Fruit fly (Drosophila melanogaster) whole organism, embryonic: ENCODE results near the gene Hmbs.
A peak's percentile ranks its signal among the peaks of the same experiment; 100 is the strongest.

Experiments
- Antp ChIP-seq: fragments of 200-800 bp; sonication (Bioruptor generic); optimal IDR thresholded peaks from 3 replicates; lab custom pipeline; 2016; ENCODE audit warnings: missing biosample characterization, missing genetic modification characterization
- Awh ChIP-seq: fragments of 200-800 bp; sonication (Bioruptor generic); IDR thresholded peaks from 2 replicates; pipeline ENCODE4, ENCODE4 v1.3.6; 2022; ENCODE audit warnings: missing biosample characterization, missing genetic modification characterization
- CG10274 ChIP-seq: fragments of 200-800 bp; sonication (Bioruptor generic); optimal IDR thresholded peaks from 3 replicates; lab custom pipeline; 2017; ENCODE audit warnings: missing biosample characterization, mild to moderate bottlenecking, missing genetic modification characterization
- CG10431 ChIP-seq: fragments of 200-800 bp; sonication (Bioruptor generic); optimal IDR thresholded peaks from 3 replicates; lab custom pipeline; 2018; ENCODE audit warnings: missing biosample characterization, mild to moderate bottlenecking, missing genetic modification characterization
- CG11247 ChIP-seq: fragments of 200-800 bp; sonication (Bioruptor generic); IDR thresholded peaks from 2 replicates; pipeline ENCODE4 v1.3.6; 2022; ENCODE audit warnings: missing biosample characterization, missing genetic modification characterization
- CG12104 ChIP-seq: fragments of 200-800 bp; sonication (Bioruptor generic); optimal IDR thresholded peaks from 3 replicates; lab custom pipeline; 2016; ENCODE audit warnings: missing biosample characterization, missing genetic modification characterization
- CG12391 ChIP-seq: fragments of 200-800 bp; sonication (Bioruptor generic); optimal IDR thresholded peaks from 3 replicates; lab custom pipeline; 2018; ENCODE audit warnings: missing biosample characterization, mild to moderate bottlenecking, missing genetic modification characterization, moderate library complexity
- CG13123 ChIP-seq: fragments of 200-800 bp; sonication (Bioruptor generic); optimal IDR thresholded peaks from 2 replicates; lab custom pipeline; 2016; ENCODE audit warnings: missing biosample characterization, missing genetic modification characterization
- CG13775 ChIP-seq: fragments of 200-800 bp; sonication (Bioruptor generic); optimal IDR thresholded peaks from 3 replicates; lab custom pipeline; 2017; ENCODE audit warnings: missing biosample characterization, mild to moderate bottlenecking, missing genetic modification characterization
- CG15696 ChIP-seq: fragments of 200-800 bp; sonication (Bioruptor generic); optimal IDR thresholded peaks from 2 replicates; lab custom pipeline; 2019; ENCODE audit warnings: missing biosample characterization, mild to moderate bottlenecking, missing genetic modification characterization, moderate library complexity
- CG17186 ChIP-seq: fragments of 200-800 bp; sonication (Bioruptor generic); optimal IDR thresholded peaks from 3 replicates; lab custom pipeline; 2017; ENCODE audit warnings: missing biosample characterization, missing genetic modification reagents, missing genetic modification characterization
- CG18599 ChIP-seq: fragments of 200-800 bp; sonication (Bioruptor generic); optimal IDR thresholded peaks from 3 replicates; lab custom pipeline; 2017; ENCODE audit warnings: missing biosample characterization, missing genetic modification characterization, mild to moderate bottlenecking, moderate library complexity, missing genetic modification reagents
- CG18619 ChIP-seq: fragments of 200-800 bp; sonication (Bioruptor generic); optimal IDR thresholded peaks from 3 replicates; lab custom pipeline; 2017; ENCODE audit warnings: missing biosample characterization, mild to moderate bottlenecking, missing genetic modification characterization
- CG2889 ChIP-seq: fragments of 200-800 bp; sonication (Bioruptor generic); IDR thresholded peaks from 3 replicates; pipeline ENCODE4 v1.3.6; 2022; ENCODE audit warnings: missing biosample characterization, missing genetic modification characterization
- CG31441 ChIP-seq: fragments of 200-800 bp; sonication (Bioruptor generic); IDR thresholded peaks from 2 replicates; pipeline ENCODE4 v1.3.6; 2022; ENCODE audit warnings: missing biosample characterization, missing genetic modification characterization
- CG34422 ChIP-seq: fragments of 200-800 bp; sonication (Bioruptor generic); IDR thresholded peaks from 3 replicates; pipeline ENCODE4 v1.3.6; 2022; ENCODE audit warnings: missing biosample characterization, missing genetic modification characterization
- CG4820 ChIP-seq: fragments of 200-800 bp; sonication (Bioruptor generic); optimal IDR thresholded peaks from 3 replicates; lab custom pipeline; 2016; ENCODE audit warnings: missing biosample characterization, missing genetic modification characterization
- CG4854 ChIP-seq: fragments of 200-800 bp; sonication (Bioruptor generic); optimal IDR thresholded peaks from 2 replicates; lab custom pipeline; 2016; ENCODE audit warnings: missing biosample characterization, missing genetic modification characterization, inconsistent platforms
- CG6854 ChIP-seq: fragments of 200-800 bp; sonication (Bioruptor generic); optimal IDR thresholded peaks from 3 replicates; lab custom pipeline; 2017; ENCODE audit warnings: missing biosample characterization, mild to moderate bottlenecking, missing genetic modification characterization
- CG7372 ChIP-seq: fragments of 200-800 bp; sonication (Bioruptor generic); IDR thresholded peaks from 2 replicates; pipeline ENCODE4 v1.3.6; 2022; ENCODE audit warnings: missing biosample characterization, missing genetic modification characterization
- CG7987 ChIP-seq: fragments of 200-800 bp; sonication (Bioruptor generic); optimal IDR thresholded peaks from 2 replicates; lab custom pipeline; 2018; ENCODE audit warnings: missing biosample characterization, mild to moderate bottlenecking, missing genetic modification characterization, moderate library complexity
- Chrac-16 ChIP-seq: fragments of 200-800 bp; sonication (Bioruptor generic); optimal IDR thresholded peaks from 3 replicates; lab custom pipeline; 2016; ENCODE audit warnings: missing biosample characterization, missing genetic modification characterization
- Drgx ChIP-seq: fragments of 200-800 bp; sonication (Bioruptor generic); IDR thresholded peaks from 2 replicates; pipeline ENCODE4 v1.3.6; 2022; ENCODE audit warnings: missing biosample characterization, missing genetic modification characterization
- Hey ChIP-seq: fragments of 200-800 bp; sonication (Bioruptor generic); optimal IDR thresholded peaks from 3 replicates; lab custom pipeline; 2018; ENCODE audit warnings: missing biosample characterization, mild to moderate bottlenecking, missing genetic modification characterization
- Mad ChIP-seq: fragments of 200-800 bp; sonication (Bioruptor generic); optimal IDR thresholded peaks from 2 replicates; lab custom pipeline; 2016; ENCODE audit warnings: missing biosample characterization, missing genetic modification characterization
- Nf-YA ChIP-seq: fragments of 200-800 bp; sonication (Bioruptor generic); IDR thresholded peaks from 2 replicates; pipeline ENCODE4 v1.3.6; 2022; ENCODE audit warnings: missing biosample characterization, missing genetic modification characterization
- Nf-YB ChIP-seq: fragments of 200-800 bp; sonication (Bioruptor generic); optimal IDR thresholded peaks from 3 replicates; lab custom pipeline; 2019; ENCODE audit warnings: missing biosample characterization, mild to moderate bottlenecking, missing genetic modification characterization, moderate library complexity
- Scr ChIP-seq: fragments of 200-800 bp; sonication (Bioruptor generic); IDR thresholded peaks from 2 replicates; pipeline ENCODE4 v1.3.6; 2022; ENCODE audit warnings: missing biosample characterization, missing genetic modification characterization; ENCODE audit not compliant: partially characterized antibody
- Six4 ChIP-seq: fragments of 200-800 bp; sonication (Bioruptor generic); optimal IDR thresholded peaks from 2 replicates; lab custom pipeline; 2016; ENCODE audit warnings: missing biosample characterization, missing genetic modification characterization
- Usf ChIP-seq: fragments of 200-800 bp; sonication (Bioruptor generic); optimal IDR thresholded peaks from 2 replicates; lab custom pipeline; 2017; ENCODE audit warnings: missing genotype, missing biosample characterization, missing genetic modification characterization
- Xrp1 ChIP-seq: fragments of 200-800 bp; sonication (Bioruptor generic); IDR thresholded peaks from 2 replicates; pipeline ENCODE4 v1.3.6; 2022; ENCODE audit warnings: missing biosample characterization, missing genetic modification characterization
- YL-1 ChIP-seq: fragments of 200-800 bp; sonication (Bioruptor generic); optimal IDR thresholded peaks from 3 replicates; lab custom pipeline; 2017; ENCODE audit warnings: missing biosample characterization, mild to moderate bottlenecking, missing genetic modification characterization
- aop ChIP-seq: fragments of 200-800 bp; sonication (Bioruptor generic); IDR thresholded peaks from 2 replicates; pipeline ENCODE4 v1.3.6; 2022; ENCODE audit warnings: missing biosample characterization, missing genetic modification characterization
- ato ChIP-seq: fragments of 200-800 bp; sonication (Bioruptor generic); IDR thresholded peaks from 2 replicates; pipeline ENCODE4 v1.3.6; 2022; ENCODE audit warnings: missing biosample characterization, missing genetic modification characterization; ENCODE audit not compliant: partially characterized antibody
- cato ChIP-seq: fragments of 200-800 bp; sonication (Bioruptor generic); optimal IDR thresholded peaks from 2 replicates; lab custom pipeline; 2016; ENCODE audit warnings: missing biosample characterization, missing genetic modification characterization, borderline replicate concordance
- chif ChIP-seq, 2 experiments: fragments of 200-800 bp; sonication (Bioruptor generic); optimal IDR thresholded peaks; 3 replicates each; lab custom pipeline; 2016; ENCODE audit warnings: missing biosample characterization in 2 of 2, missing genetic modification characterization in 2 of 2
- chinmo ChIP-seq: fragments of 200-800 bp; sonication (Bioruptor generic); IDR thresholded peaks from 4 replicates; pipeline ENCODE4 v1.3.6; 2022; ENCODE audit warnings: missing biosample characterization, missing genetic modification characterization; ENCODE audit not compliant: partially characterized antibody
- cwo ChIP-seq: fragments of 200-800 bp; sonication (Bioruptor generic); optimal IDR thresholded peaks from 3 replicates; lab custom pipeline; 2017; ENCODE audit warnings: missing biosample characterization, missing genetic modification characterization, mild to moderate bottlenecking, moderate library complexity, missing genetic modification reagents
- danr ChIP-seq: fragments of 200-800 bp; sonication (Bioruptor generic); IDR thresholded peaks from 2 replicates; pipeline ENCODE4 v1.3.6; 2022; ENCODE audit warnings: missing biosample characterization, missing genetic modification characterization
- fu2 ChIP-seq: fragments of 200-800 bp; sonication (Bioruptor generic); optimal IDR thresholded peaks from 2 replicates; lab custom pipeline; 2016; ENCODE audit warnings: missing biosample characterization, missing genetic modification characterization
- inv ChIP-seq: fragments of 200-800 bp; sonication (Bioruptor generic); IDR thresholded peaks from 2 replicates; pipeline ENCODE4 v1.3.6; 2022; ENCODE audit warnings: missing biosample characterization, missing genetic modification characterization; ENCODE audit not compliant: partially characterized antibody
- otp ChIP-seq: fragments of 200-800 bp; sonication (Bioruptor generic); IDR thresholded peaks from 3 replicates; pipeline ENCODE4, ENCODE4 v1.3.6; 2022; ENCODE audit warnings: missing biosample characterization, missing genetic modification characterization
- ranshi ChIP-seq: fragments of 200-800 bp; sonication (Bioruptor generic); IDR thresholded peaks from 2 replicates; pipeline ENCODE4 v1.3.6; 2022; ENCODE audit warnings: missing biosample characterization, missing genetic modification characterization
- slou ChIP-seq: fragments of 200-800 bp; sonication (Bioruptor generic); optimal IDR thresholded peaks from 3 replicates; lab custom pipeline; 2016; ENCODE audit warnings: missing biosample characterization, missing genetic modification characterization
- stc ChIP-seq: fragments of 200-800 bp; sonication (Bioruptor generic); IDR thresholded peaks from 2 replicates; pipeline ENCODE4 v1.3.6; 2022; ENCODE audit warnings: missing biosample characterization, missing genetic modification characterization
- tna ChIP-seq: fragments of 200-800 bp; sonication (Bioruptor generic); IDR thresholded peaks from 2 replicates; pipeline ENCODE4 v1.3.6; 2022; ENCODE audit warnings: missing biosample characterization, missing genetic modification characterization; ENCODE audit not compliant: partially characterized antibody
- ttk ChIP-seq: fragments of 200-800 bp; sonication (Bioruptor generic); IDR thresholded peaks from 2 replicates; pipeline ENCODE4 v2.1.2; 2022; ENCODE audit warnings: missing biosample characterization, missing genetic modification characterization
- twi ChIP-seq: fragments of 200-800 bp; optimal IDR thresholded peaks from 2 replicates; lab custom pipeline; 2019; ENCODE audit warnings: missing biosample characterization, mild to moderate bottlenecking, missing genetic modification characterization, moderate library complexity

Gene Hmbs

dm6 chr3L:1349942-1350923, 15.5 kb downstream of the Hmbs start (continued):
- TF ChIP-seq Awh (GFP tag; lab: Robert Waterston, UW) = no peak
- no peak for TF ChIP-seq CG11247
- no peak for TF ChIP-seq CG15696 (tag; lab: Kevin White, UChicago)
- TF ChIP-seq ranshi = peak; percentile 34
- TF ChIP-seq CG12391 = peak; percentile 71
- TF ChIP-seq chinmo (GFP tag; lab: Robert Waterston, UW) = peak; percentile 96
- TF ChIP-seq Chrac-16 (GFP tag; lab: Kevin White, UChicago) = peak; percentile 15
- no peak for TF ChIP-seq ttk
- TF ChIP-seq Nf-YB (GFP tag; lab: Kevin White, UChicago) = peak; percentile 11
- peak; percentile 99 for TF ChIP-seq inv (GFP tag; lab: Robert Waterston, UW)
- TF ChIP-seq Xrp1 (GFP tag; lab: Robert Waterston, UW) = no peak
- TF ChIP-seq slou (GFP tag; lab: Kevin White, UChicago) = no peak
- peak; percentile 98 for TF ChIP-seq ato (GFP tag; lab: Robert Waterston, UW)
- TF ChIP-seq CG7987 (GFP tag; lab: Kevin White, UChicago) = no peak
- TF ChIP-seq CG10431 (GFP tag; lab: Kevin White, UChicago) = no peak
- no peak for TF ChIP-seq CG18619 (GFP tag; lab: Kevin White, UChicago)
- TF ChIP-seq Scr = peak; percentile 98
- TF ChIP-seq Nf-YA = no peak
- no peak for TF ChIP-seq Hey (tag; lab: Kevin White, UChicago)
- peak; percentile 11 for TF ChIP-seq CG4820 (GFP tag; lab: Kevin White, UChicago)
- peak; percentile 19 for TF ChIP-seq CG13775 (GFP tag; lab: Kevin White, UChicago)
- no peak for TF ChIP-seq fu2
- peak; percentile 10 for TF ChIP-seq CG4854
- TF ChIP-seq CG17186 (GFP tag; lab: Kevin White, UChicago) = peak; percentile 33
- no peak for TF ChIP-seq chif (GFP tag; optimal IDR thresholded peaks at IDR 0.05; lab: Kevin White, UChicago)
- no peak; the same call in 2 of the 3 replicates for TF ChIP-seq CG34422 (GFP tag; lab: Robert Waterston, UW)
- peak; percentile 4 for TF ChIP-seq cato
- peak; percentile 31 for TF ChIP-seq Antp
- TF ChIP-seq Usf (GFP tag; lab: Kevin White, UChicago) = no peak
- peak; percentile 23 for TF ChIP-seq CG12104 (GFP tag; lab: Kevin White, UChicago)
- no peak for TF ChIP-seq cwo (GFP tag; lab: Kevin White, UChicago)
- TF ChIP-seq aop = no peak
- no peak for TF ChIP-seq stc (GFP tag; lab: Robert Waterston, UW)
- TF ChIP-seq CG18599 = no peak
- TF ChIP-seq Mad (GFP tag; lab: Kevin White, UChicago) = no peak
- peak; percentile 1 for TF ChIP-seq CG13123
- no peak for TF ChIP-seq danr
- TF ChIP-seq CG2889 (GFP tag; lab: Robert Waterston, UW) = no peak
- TF ChIP-seq CG31441 (GFP tag; lab: Robert Waterston, UW) = peak; percentile 54; the same call in 1 of the 2 replicates
- no peak for TF ChIP-seq Drgx (GFP tag; lab: Robert Waterston, UW)
- no peak for TF ChIP-seq Six4 (GFP tag; lab: Kevin White, UChicago)
- no peak for TF ChIP-seq YL-1
- TF ChIP-seq CG10274 (GFP tag; lab: Kevin White, UChicago) = no peak
- TF ChIP-seq CG7372 (GFP tag; lab: Robert Waterston, UW) = peak; percentile 39; the same call in 1 of the 2 replicates
- no peak for TF ChIP-seq CG6854 (GFP tag; lab: Kevin White, UChicago)
- peak; percentile 94 for TF ChIP-seq tna
- no peak for TF ChIP-seq twi
- TF ChIP-seq otp = peak; percentile 10; the same call in 1 of the 3 replicates
